Fruit fly (Drosophila melanogaster) whole organism, embryonic: Measurements from ENCODE around the gene stac.

Experiments
- Abd-B ChIP-seq: fragments of 200-800 bp; sonication (Bioruptor generic); optimal IDR thresholded peaks from 2 replicates; lab custom pipeline; 2018; ENCODE audit warnings: missing biosample characterization, mild to moderate bottlenecking, missing genetic modification characterization, moderate library complexity
- Asciz ChIP-seq: fragments of 200-800 bp; sonication (Bioruptor generic); optimal IDR thresholded peaks from 2 replicates; lab custom pipeline; 2017; ENCODE audit warnings: missing biosample characterization, mild to moderate bottlenecking, missing genetic modification characterization, missing genetic modification reagents
- Atf-2 ChIP-seq: fragments of 200-800 bp; sonication (Bioruptor generic); optimal IDR thresholded peaks from 2 replicates; lab custom pipeline; 2016; ENCODE audit warnings: missing biosample characterization, missing genetic modification characterization
- Bteb2 ChIP-seq: fragments of 200-800 bp; sonication (Bioruptor generic); optimal IDR thresholded peaks from 2 replicates; lab custom pipeline; 2016; ENCODE audit warnings: missing biosample characterization, missing genetic modification characterization
- CG1024 ChIP-seq: fragments of 200-800 bp; sonication (Bioruptor generic); IDR thresholded peaks from 2 replicates; pipeline ENCODE4 v1.3.6; 2022; ENCODE audit warnings: missing biosample characterization, missing genetic modification characterization
- CG10565 ChIP-seq: fragments of 200-800 bp; sonication (Bioruptor generic); optimal IDR thresholded peaks from 3 replicates; lab custom pipeline; 2016; ENCODE audit warnings: missing biosample characterization, mild to moderate bottlenecking, missing genetic modification characterization
- CG10654 ChIP-seq: fragments of 200-800 bp; sonication (Bioruptor generic); optimal IDR thresholded peaks from 2 replicates; lab custom pipeline; 2016; ENCODE audit warnings: missing biosample characterization, missing genetic modification characterization
- CG16813 ChIP-seq: fragments of 200-800 bp; sonication (Bioruptor generic); IDR thresholded peaks from 3 replicates; pipeline ENCODE4 v1.3.6; 2022; ENCODE audit warnings: missing biosample characterization, missing genetic modification characterization; ENCODE audit not compliant: partially characterized antibody
- CG17912 ChIP-seq: fragments of 200-800 bp; sonication (Bioruptor generic); optimal IDR thresholded peaks from 2 replicates; lab custom pipeline; 2018; ENCODE audit warnings: missing biosample characterization, mild to moderate bottlenecking, missing genetic modification characterization
- CG2875 ChIP-seq: fragments of 200-800 bp; sonication (Bioruptor generic); optimal IDR thresholded peaks from 2 replicates; lab custom pipeline; 2017; ENCODE audit warnings: missing biosample characterization, mild to moderate bottlenecking, missing genetic modification characterization, missing genetic modification reagents
- CG3065 ChIP-seq: fragments of 200-800 bp; sonication (Bioruptor generic); optimal IDR thresholded peaks from 2 replicates; lab custom pipeline; 2016; ENCODE audit warnings: missing biosample characterization, missing genetic modification characterization
- CG3163 ChIP-seq: fragments of 200-800 bp; sonication (Bioruptor generic); optimal IDR thresholded peaks from 3 replicates; lab custom pipeline; 2016; ENCODE audit warnings: missing biosample characterization, missing genetic modification characterization
- CG32767 ChIP-seq: fragments of 200-800 bp; sonication (Bioruptor generic); IDR thresholded peaks from 2 replicates; pipeline ENCODE4 v1.3.6; 2022; ENCODE audit warnings: missing biosample characterization, missing genetic modification characterization
- CG6791 ChIP-seq: fragments of 200-800 bp; sonication (Bioruptor generic); IDR thresholded peaks from 3 replicates; pipeline ENCODE4 v1.3.6; 2022; ENCODE audit warnings: missing biosample characterization, missing genetic modification characterization; ENCODE audit not compliant: partially characterized antibody
- CG7963 ChIP-seq: fragments of 200-800 bp; sonication (Bioruptor generic); IDR thresholded peaks from 3 replicates; pipeline ENCODE4 v1.3.6; 2022; ENCODE audit warnings: missing biosample characterization, missing genetic modification characterization; ENCODE audit not compliant: partially characterized antibody
- CG9437 ChIP-seq: fragments of 200-800 bp; sonication (Bioruptor generic); optimal IDR thresholded peaks from 2 replicates; lab custom pipeline; 2018; ENCODE audit warnings: missing biosample characterization, mild to moderate bottlenecking, missing genetic modification characterization
- CTCF ChIP-seq: fragments of 200-800 bp; sonication (Bioruptor generic); optimal IDR thresholded peaks from 2 replicates; lab custom pipeline; 2017; ENCODE audit warnings: missing biosample characterization, mild to moderate bottlenecking, missing genetic modification characterization, moderate library complexity
- Camta ChIP-seq: fragments of 200-800 bp; sonication (Bioruptor generic); optimal IDR thresholded peaks from 2 replicates; lab custom pipeline; 2016; ENCODE audit warnings: missing biosample characterization, missing genetic modification characterization
- D19B ChIP-seq: fragments of 200-800 bp; sonication (Bioruptor generic); optimal IDR thresholded peaks from 2 replicates; lab custom pipeline; 2017; ENCODE audit warnings: missing biosample characterization, mild to moderate bottlenecking, missing genetic modification characterization
- Doc3 ChIP-seq: fragments of 200-800 bp; sonication (Bioruptor generic); IDR thresholded peaks from 3 replicates; pipeline ENCODE4 v1.3.6; 2022; ENCODE audit warnings: missing biosample characterization, missing genetic modification characterization; ENCODE audit not compliant: partially characterized antibody
- Fer2 ChIP-seq: fragments of 200-800 bp; sonication (Bioruptor generic); optimal IDR thresholded peaks from 2 replicates; lab custom pipeline; 2018; ENCODE audit warnings: missing biosample characterization, mild to moderate bottlenecking, missing genetic modification characterization, moderate library complexity
- GATAe ChIP-seq: fragments of 200-800 bp; sonication (Bioruptor generic); conservative IDR thresholded peaks from 2 replicates; pipeline ENCODE4 v1.3.6; 2022; ENCODE audit warnings: missing biosample characterization, missing genetic modification characterization
- Hmr ChIP-seq: fragments of 200-800 bp; sonication (Bioruptor generic); optimal IDR thresholded peaks from 3 replicates; lab custom pipeline; 2017; ENCODE audit warnings: mild to moderate bottlenecking, missing biosample characterization, missing genetic modification reagents, missing genetic modification characterization
- Hr39 ChIP-seq: fragments of >200 bp; optimal IDR thresholded peaks from 2 replicates; lab custom pipeline; 2017
- Lim3 ChIP-seq: fragments of 200-800 bp; sonication (Bioruptor generic); IDR thresholded peaks from 2 replicates; pipeline ENCODE4 v1.3.6; 2022; ENCODE audit warnings: missing biosample characterization, missing genetic modification characterization
- Mad ChIP-seq: fragments of 200-800 bp; sonication (Bioruptor generic); optimal IDR thresholded peaks from 2 replicates; lab custom pipeline; 2016; ENCODE audit warnings: missing biosample characterization, missing genetic modification characterization
- Max ChIP-seq: fragments of 200-800 bp; sonication (Bioruptor generic); optimal IDR thresholded peaks from 2 replicates; lab custom pipeline; 2016; ENCODE audit warnings: missing biosample characterization, mild to moderate bottlenecking, missing genetic modification characterization
- Meics ChIP-seq: fragments of 200-800 bp; sonication (Bioruptor generic); optimal IDR thresholded peaks from 2 replicates; lab custom pipeline; 2017; ENCODE audit warnings: missing biosample characterization, mild to moderate bottlenecking, missing genetic modification characterization
- Opbp ChIP-seq: fragments of 200-800 bp; sonication (Bioruptor generic); IDR thresholded peaks from 3 replicates; pipeline ENCODE4 v1.3.6; 2022; ENCODE audit warnings: missing biosample characterization, missing genetic modification characterization; ENCODE audit not compliant: partially characterized antibody
- Ssrp ChIP-seq: fragments of 200-800 bp; sonication (Bioruptor generic); optimal IDR thresholded peaks from 2 replicates; lab custom pipeline; 2018; ENCODE audit warnings: missing biosample characterization, mild to moderate bottlenecking, missing genetic modification characterization, moderate library complexity
- Vsx1 ChIP-seq: fragments of 200-800 bp; sonication (Bioruptor generic); optimal IDR thresholded peaks from 2 replicates; lab custom pipeline; 2017; ENCODE audit warnings: missing biosample characterization, mild to moderate bottlenecking, missing genetic modification characterization, missing genetic modification reagents
- Xrp1 ChIP-seq: fragments of 200-800 bp; sonication (Bioruptor generic); IDR thresholded peaks from 2 replicates; pipeline ENCODE4 v1.3.6; 2022; ENCODE audit warnings: missing biosample characterization, missing genetic modification characterization
- ac ChIP-seq: fragments of 200-800 bp; sonication (Bioruptor generic); optimal IDR thresholded peaks from 3 replicates; lab custom pipeline; 2017; ENCODE audit warnings: missing biosample characterization, mild to moderate bottlenecking, missing genetic modification characterization
- bsh ChIP-seq, 2 experiments: fragments of 200-800 bp; sonication (Bioruptor generic); optimal IDR thresholded peaks; 2 replicates each; lab custom pipeline; 2017 to 2018; ENCODE audit warnings: mild to moderate bottlenecking in 2 of 2, missing biosample characterization in 2 of 2, missing genetic modification characterization in 2 of 2, moderate library complexity in 1 of 2
- chn ChIP-seq: fragments of 200-800 bp; sonication (Bioruptor generic); optimal IDR thresholded peaks from 2 replicates; lab custom pipeline; 2016; ENCODE audit warnings: missing biosample characterization, missing genetic modification characterization
- crp ChIP-seq, 2 experiments: fragments of 200-800 bp; sonication (Bioruptor generic); optimal IDR thresholded peaks; 2 replicates in 1 of 2; 3 replicates in 1 of 2; lab custom pipeline; 2017; ENCODE audit warnings: missing biosample characterization in 2 of 2, missing genetic modification characterization in 2 of 2, mild to moderate bottlenecking in 1 of 2, moderate library complexity in 1 of 2
- dan ChIP-seq: fragments of 200-800 bp; sonication (Bioruptor generic); IDR thresholded peaks from 2 replicates; pipeline ENCODE4 v1.3.6; 2022; ENCODE audit warnings: missing biosample characterization, missing genetic modification characterization
- dimm ChIP-seq: fragments of 200-800 bp; sonication (Bioruptor generic); IDR thresholded peaks from 2 replicates; pipeline ENCODE4 v1.3.6; 2022; ENCODE audit warnings: missing biosample characterization, missing genetic modification characterization
- ewg ChIP-seq: fragments of 200-800 bp; sonication (Bioruptor generic); optimal IDR thresholded peaks from 3 replicates; lab custom pipeline; 2017; ENCODE audit warnings: mild to moderate bottlenecking, missing biosample characterization, missing genetic modification reagents, missing genetic modification characterization
- eyg ChIP-seq: fragments of 200-800 bp; sonication (Bioruptor generic); optimal IDR thresholded peaks from 3 replicates; lab custom pipeline; 2016; ENCODE audit warnings: missing biosample characterization, missing genetic modification characterization
- ftz-f1 ChIP-seq: fragments of 200-800 bp; sonication (Bioruptor generic); optimal IDR thresholded peaks from 2 replicates; lab custom pipeline; 2016; ENCODE audit warnings: missing biosample characterization, missing genetic modification characterization
- insv ChIP-seq, 2 experiments: fragments of 200-800 bp; sonication (Bioruptor generic); optimal IDR thresholded peaks; 3 replicates each; lab custom pipeline; 2016 to 2018; ENCODE audit warnings: missing biosample characterization in 2 of 2, missing genetic modification characterization in 2 of 2
- jigr1 ChIP-seq: fragments of 200-800 bp; sonication (Bioruptor generic); IDR thresholded peaks from 3 replicates; pipeline ENCODE4 v1.3.6; 2022; ENCODE audit warnings: missing biosample characterization, missing genetic modification characterization
- nau ChIP-seq: fragments of 200-800 bp; sonication (Bioruptor generic); optimal IDR thresholded peaks from 3 replicates; lab custom pipeline; 2017; ENCODE audit warnings: missing biosample characterization, mild to moderate bottlenecking, missing genetic modification characterization, missing genetic modification reagents
- p53 ChIP-seq: fragments of 200-800 bp; sonication (Bioruptor generic); optimal IDR thresholded peaks from 2 replicates; lab custom pipeline; 2016; ENCODE audit warnings: missing biosample characterization, missing genetic modification characterization
- sens ChIP-seq: fragments of 200-800 bp; sonication (Bioruptor generic); peaks from one replicate; lab custom pipeline; 2016; ENCODE audit warnings: missing biosample characterization, missing genetic modification characterization
- tin ChIP-seq: fragments of 200-800 bp; sonication (Bioruptor generic); optimal IDR thresholded peaks from 3 replicates; lab custom pipeline; 2016; ENCODE audit warnings: missing biosample characterization, missing genetic modification characterization
- trem ChIP-seq: fragments of 200-800 bp; optimal IDR thresholded peaks from 3 replicates; lab custom pipeline; 2019; ENCODE audit warnings: missing biosample characterization, mild to moderate bottlenecking, missing genetic modification characterization, moderate library complexity
- unc-4 ChIP-seq: fragments of 200-800 bp; sonication (Bioruptor generic); IDR thresholded peaks from 2 replicates; pipeline ENCODE4 v1.3.6; 2022; ENCODE audit warnings: missing biosample characterization, missing genetic modification characterization; ENCODE audit not compliant: partially characterized antibody
- usp ChIP-seq: fragments of >200 bp; optimal IDR thresholded peaks from 2 replicates; lab custom pipeline; 2017; ENCODE audit warnings: missing biosample characterization, missing genetic modification characterization
- wdn ChIP-seq: fragments of 200-800 bp; sonication (Bioruptor generic); IDR thresholded peaks from 2 replicates; pipeline ENCODE4 v1.3.6; 2022; ENCODE audit warnings: missing biosample characterization, missing genetic modification characterization

The stac gene

dm6 chr3R:25039028-25039476 lies 17.0 kb upstream of the stac start, which contains the start of the genes Ythdf and bai (continued):
- TF ChIP-seq ac (no peak), CG10654 (GFP tag; lab: Kevin White, UChicago) (peak; percentile 18), GATAe (GFP tag; lab: Robert Waterston, UW) (no peak), Asciz (no peak), Atf-2 (GFP tag; lab: Kevin White, UChicago) (no peak), dimm (GFP tag; lab: Robert Waterston, UW) (no peak), wdn (GFP tag; lab: Robert Waterston, UW) (no peak), CG16813 (GFP tag; lab: Robert Waterston, UW) (peak; percentile 84), Lim3 (GFP tag; lab: Robert Waterston, UW) (no peak), crp (GFP tag; optimal IDR thresholded peaks at IDR 0.05; lab: Kevin White, UChicago) (peak in 1 of 2 experiments; percentile 42), Fer2 (tag; lab: Kevin White, UChicago) (no peak), ftz-f1 (GFP tag; lab: Kevin White, UChicago) (peak; percentile 3), usp (GFP tag; lab: Kevin White, UChicago) (no peak), tin (GFP tag; lab: Kevin White, UChicago) (peak; percentile 14), unc-4 (GFP tag; lab: Robert Waterston, UW) (peak; percentile 92), Max (GFP tag; lab: Kevin White, UChicago) (peak; percentile 59), nau (GFP tag; lab: Kevin White, UChicago) (no peak), Camta (GFP tag; lab: Kevin White, UChicago) (peak; percentile 30), CG3163 (GFP tag; lab: Kevin White, UChicago) (no peak), Vsx1 (no peak), Bteb2 (GFP tag; lab: Kevin White, UChicago) (peak; percentile 53), Ssrp (tag; lab: Kevin White, UChicago) (no peak), CG17912 (GFP tag; lab: Kevin White, UChicago) (no peak), CTCF (GFP tag; lab: Kevin White, UChicago) (no peak), CG3065 (GFP tag; lab: Kevin White, UChicago) (no peak), D19B (no peak), Meics (GFP tag; lab: Kevin White, UChicago) (no peak), chn (GFP tag; lab: Kevin White, UChicago) (peak; percentile 47), p53 (no peak), Opbp (GFP tag; lab: Robert Waterston, UW) (peak; percentile 74; the same call in 2 of the 3 replicates), CG9437 (no peak), trem (tag; lab: Kevin White, UChicago) (peak; percentile 76), CG7963 (peak; percentile 55; the same call in 1 of the 3 replicates), sens (GFP tag; lab: Kevin White, UChicago) (peak; percentile 79), CG1024 (no peak), Hmr (GFP tag; lab: Kevin White, UChicago) (no peak), eyg (GFP tag; lab: Kevin White, UChicago) (no peak), bsh (GFP tag; optimal IDR thresholded peaks at IDR 0.05; lab: Kevin White, UChicago) (no peak), Abd-B (GFP tag; lab: Kevin White, UChicago) (no peak), ewg (peak; percentile 35), dan (GFP tag; lab: Robert Waterston, UW) (no peak), Mad (GFP tag; lab: Kevin White, UChicago) (peak; percentile 52), Hr39 (lab: Kevin White, UChicago) (no peak), Doc3 (GFP tag; lab: Robert Waterston, UW) (peak; percentile 60), jigr1 (GFP tag; lab: Robert Waterston, UW) (no peak), CG10565 (GFP tag; lab: Kevin White, UChicago) (no peak), Xrp1 (GFP tag; lab: Robert Waterston, UW) (no peak), CG6791 (GFP tag; lab: Robert Waterston, UW) (peak; percentile 82), CG32767 (GFP tag; lab: Robert Waterston, UW) (no peak), insv (GFP tag; optimal IDR thresholded peaks at IDR 0.05; lab: Kevin White, UChicago) (peak in 1 of 2 experiments; percentile 1), CG2875 (GFP tag; lab: Kevin White, UChicago) (no peak)
